Worm (Caenorhabditis elegans): ENCODE results near the gene Y39B6A.25.

The Y39B6A.25 gene

ce11 chrV:19031456-19031855 lies 5.2 kb downstream of the Y39B6A.25 start, which contains the start of gene Y39B6A.27:
TSS of gene Y39B6A.27 (plus strand) at chrV:19031756.
- TF ChIP-seq ets-4 (GFP tag; optimal IDR thresholded peaks at IDR 0.05) (no peak), ztf-26 (tag; optimal IDR thresholded peaks at IDR 0.05) (no peak), C17E4.6 (GFP tag; IDR thresholded peaks at IDR 0.05) (no peak), repo-1 (tag; optimal IDR thresholded peaks at IDR 0.05) (no peak), snpc-3.4 (tag; optimal IDR thresholded peaks at IDR 0.05) (no peak)

- TF ChIP-seq nfyb-1 (GFP tag; IDR thresholded peaks at IDR 0.05): no peak
- no peak for TF ChIP-seq attf-5 (GFP tag; optimal IDR thresholded peaks at IDR 0.05)
- no peak for TF ChIP-seq Y95B8A.8 (GFP tag; IDR thresholded peaks at IDR 0.05)
- no peak for TF ChIP-seq die-1 (tag; optimal IDR thresholded peaks at IDR 0.05)
- TF ChIP-seq F52B5.7 (tag; optimal IDR thresholded peaks at IDR 0.05): no peak
- no peak for TF ChIP-seq ztf-28 (GFP tag; IDR thresholded peaks at IDR 0.05)
- no peak for TF ChIP-seq C17E4.6 (GFP tag; IDR thresholded peaks at IDR 0.05)
- no peak for TF ChIP-seq lir-1 (GFP tag; conservative IDR thresholded peaks at IDR 0.05)
- TF ChIP-seq ceh-27 (GFP tag; optimal IDR thresholded peaks at IDR 0.05): no peak
- TF ChIP-seq lin-40 (tag; optimal IDR thresholded peaks at IDR 0.05): no peak
- no peak for TF ChIP-seq bed-2 (GFP tag; IDR thresholded peaks at IDR 0.05)
- TF ChIP-seq ets-4 (GFP tag; optimal IDR thresholded peaks at IDR 0.05): no peak
- no peak for TF ChIP-seq dox-1 (GFP tag; IDR thresholded peaks at IDR 0.05)
- TF ChIP-seq pha-4 (tag; optimal IDR thresholded peaks at IDR 0.05): no peak
- no peak for TF ChIP-seq F39B2.1 (GFP tag; IDR thresholded peaks at IDR 0.05)
- no peak for TF ChIP-seq mxl-1 (tag; optimal IDR thresholded peaks at IDR 0.05)
- no peak for TF ChIP-seq madf-10 (tag; optimal IDR thresholded peaks at IDR 0.05)
Observed at ce11 chrV:19036061-19036460, 9.8 kb downstream of the Y39B6A.25 start.

DNA sequence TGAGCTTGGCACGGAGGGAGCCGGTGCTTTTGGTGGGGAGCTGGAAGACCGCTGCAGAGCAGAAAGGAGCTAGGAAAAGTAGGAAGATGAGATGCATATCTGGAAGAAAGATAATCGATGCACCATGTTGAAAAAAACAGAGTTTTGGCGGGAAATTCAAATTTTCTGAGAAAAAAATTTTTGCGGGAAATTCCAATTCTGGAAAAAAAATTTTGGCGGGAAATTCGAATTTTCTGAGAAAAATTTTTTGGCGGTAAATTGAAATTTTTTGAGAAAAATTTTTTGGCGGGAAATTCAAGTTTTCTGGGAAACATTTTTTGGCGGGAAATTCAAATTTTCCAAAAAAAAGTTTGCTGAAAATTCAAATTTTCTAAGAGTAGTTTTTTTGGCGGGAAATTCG lies 11.0 kb downstream of the Y39B6A.25 start, which contains the start of gene asp-17:
asp-17 (minus strand) TSS at position 101 of the 400 bp plus-strand sequence.
- TF ChIP-seq unc-62 (GFP tag; optimal IDR thresholded peaks at IDR 0.05) (no peak), B0336.3 (GFP tag; IDR thresholded peaks at IDR 0.05) (no peak), fkh-3 (tag; optimal IDR thresholded peaks at IDR 0.05) (no peak), hmg-20 (GFP tag; IDR thresholded peaks at IDR 0.05) (no peak), snpc-4 (GFP tag; optimal IDR thresholded peaks at IDR 0.05) (no peak), snpc-4 (tag; optimal IDR thresholded peaks at IDR 0.05) (no peak), ceh-79 (tag; optimal IDR thresholded peaks at IDR 0.05) (no peak), ceh-27 (GFP tag; optimal IDR thresholded peaks at IDR 0.05) (no peak), F37B4.10 (GFP tag; IDR thresholded peaks at IDR 0.05) (no peak)

DNA sequence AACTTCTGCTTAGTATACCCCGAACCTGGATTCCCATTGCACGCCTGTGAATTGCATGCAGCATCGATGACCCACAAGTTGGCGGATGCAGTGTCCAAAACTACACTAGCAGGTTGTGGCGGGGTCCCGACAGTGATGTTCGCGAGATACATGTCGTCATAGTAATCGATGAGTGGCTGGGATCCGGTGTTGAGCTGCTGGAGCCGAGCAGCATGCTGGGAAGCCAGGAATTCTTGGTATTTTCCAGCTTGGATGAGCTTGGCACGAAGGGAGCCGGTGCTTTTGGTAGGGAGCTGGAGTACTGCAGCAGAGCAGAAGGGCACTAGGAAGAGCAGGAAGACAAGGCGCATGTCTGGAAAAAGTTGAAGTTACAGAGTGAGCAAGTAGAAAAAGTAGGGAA lies 16.0 kb downstream of the Y39B6A.25 start, which contains the start of gene asp-16:
asp-16 (minus strand) TSS at position 350 of the 400 bp plus-strand sequence.
- TF ChIP-seq nhr-90 (tag; optimal IDR thresholded peaks at IDR 0.05): no peak
- peak; percentile 68 for TF ChIP-seq zfh-2 (GFP tag; conservative IDR thresholded peaks at IDR 0.05)
- TF ChIP-seq egrh-3 (GFP tag; IDR thresholded peaks at IDR 0.05): peak; percentile 41; the same call in 1 of the 2 replicates
- TF ChIP-seq F52B5.7 (tag; optimal IDR thresholded peaks at IDR 0.05): no peak
- TF ChIP-seq sdz-38 (tag; optimal IDR thresholded peaks at IDR 0.05): no peak
- no peak for TF ChIP-seq tbx-9 (tag; optimal IDR thresholded peaks at IDR 0.05; ENCODE audit: borderline replicate concordance)

DNA sequence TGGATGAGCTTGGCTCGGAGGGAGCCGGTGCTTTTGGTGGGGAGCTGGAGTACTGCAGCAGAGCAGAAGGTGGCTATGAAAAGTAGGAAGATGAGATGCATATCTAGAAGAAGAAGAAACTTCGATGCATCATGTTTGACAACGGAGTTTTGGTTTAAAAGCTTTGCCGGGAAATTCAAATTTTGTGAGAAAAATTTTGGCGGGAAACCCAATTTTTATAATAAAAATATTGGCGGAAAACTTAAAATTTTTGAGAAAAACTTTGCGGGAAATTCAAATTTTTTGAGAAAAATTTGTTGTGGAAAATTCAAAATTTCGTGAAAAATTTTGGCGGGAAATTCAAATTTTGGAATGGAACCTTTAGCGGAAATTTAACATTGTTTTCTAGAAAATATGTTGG lies 18.5 kb downstream of the Y39B6A.25 start, which contains the start of gene asp-15:
asp-15 (minus strand) TSS at position 101 of the 400 bp plus-strand sequence.
- TF ChIP-seq lin-26 (GFP tag; IDR thresholded peaks at IDR 0.05) (0 out of 2 replicates have a peak, but pooled peaks have one; percentile 12), ztf-26 (tag; optimal IDR thresholded peaks at IDR 0.05) (no peak)

Measured in whole organism, young adult.